Worm (Caenorhabditis elegans) whole organism, L2 larva: ENCODE measurements around the gene B0563.10.
A peak's percentile ranks its signal among the peaks of the same experiment; 100 is the strongest.

Source experiments
- C34F6.9 ChIP-seq: fragments of 150-350 bp; optimal IDR thresholded peaks from 2 replicates; lab custom pipeline; 2014; ENCODE audit warnings: missing biosample characterization, missing genetic modification characterization
- F13H6.1 ChIP-seq: sonication (generic microtip); optimal IDR thresholded peaks from 2 replicates; lab custom pipeline; 2016; ENCODE audit warnings: missing genetic modification characterization, missing compliant biosample characterization
- alr-1 ChIP-seq: fragments of 150-350 bp; optimal IDR thresholded peaks from 2 replicates; lab custom pipeline; 2014; ENCODE audit warnings: missing biosample characterization, missing genetic modification characterization
- aly-2 ChIP-seq: fragments of 150-350 bp; optimal IDR thresholded peaks from 2 replicates; lab custom pipeline; 2014; ENCODE audit warnings: missing biosample characterization, missing genetic modification characterization
- ama-1 ChIP-seq: fragments of 150-350 bp; optimal IDR thresholded peaks from 2 replicates; lab custom pipeline; 2018; ENCODE audit warnings: inconsistent platforms
- ceh-16 ChIP-seq: fragments of 150-350 bp; optimal IDR thresholded peaks from 2 replicates; lab custom pipeline; 2014; ENCODE audit warnings: missing biosample characterization, missing genetic modification characterization
- ceh-82 ChIP-seq: fragments of 150-350 bp; optimal IDR thresholded peaks from 2 replicates; lab custom pipeline; 2014; ENCODE audit warnings: missing biosample characterization, missing genetic modification characterization
- elt-1 ChIP-seq: fragments of 150-350 bp; optimal IDR thresholded peaks from 2 replicates; lab custom pipeline; 2014; ENCODE audit warnings: missing biosample characterization, missing genetic modification characterization
- elt-3 ChIP-seq: sonication (generic microtip); optimal IDR thresholded peaks from 2 replicates; lab custom pipeline; 2017; ENCODE audit warnings: missing biosample characterization, missing genetic modification characterization
- fos-1 ChIP-seq: fragments of 150-350 bp; optimal IDR thresholded peaks from 2 replicates; lab custom pipeline; 2014; ENCODE audit warnings: missing biosample characterization, missing genetic modification characterization
- gmeb-1 ChIP-seq: fragments of 150-350 bp; optimal IDR thresholded peaks from 2 replicates; lab custom pipeline; 2014; ENCODE audit warnings: missing biosample characterization, missing genetic modification characterization
- lin-11 ChIP-seq: fragments of 150-350 bp; sonication (generic microtip); optimal IDR thresholded peaks from 2 replicates; lab custom pipeline; 2014; ENCODE audit warnings: missing biosample characterization, missing genetic modification characterization, inconsistent platforms, mixed read lengths
- lsy-2 ChIP-seq, 2 experiments: fragments of 150-350 bp in 1 of 2; sonication (generic microtip) in 1 of 2; optimal IDR thresholded peaks; 2 replicates each; lab custom pipeline; 2014 to 2017; ENCODE audit warnings: missing biosample characterization in 2 of 2, missing genetic modification characterization in 2 of 2
- mab-5 ChIP-seq: fragments of 150-350 bp; optimal IDR thresholded peaks from 2 replicates; lab custom pipeline; 2014; ENCODE audit warnings: missing biosample characterization, missing genetic modification characterization
- mbf-1 ChIP-seq: sonication (generic microtip); optimal IDR thresholded peaks from 2 replicates; lab custom pipeline; 2017; ENCODE audit warnings: missing biosample characterization, missing genetic modification characterization
- mdl-1 ChIP-seq, 2 experiments: fragments of 150-350 bp in 1 of 2; sonication (generic microtip) in 1 of 2; optimal IDR thresholded peaks; 2 replicates each; lab custom pipeline; 2017; ENCODE audit warnings: missing biosample characterization in 2 of 2, missing genetic modification characterization in 2 of 2
- nhr-10 ChIP-seq: sonication (generic microtip); optimal IDR thresholded peaks from 2 replicates; lab custom pipeline; 2017; ENCODE audit warnings: missing biosample characterization, missing genetic modification characterization
- nhr-11 ChIP-seq: fragments of 150-350 bp; optimal IDR thresholded peaks from 2 replicates; lab custom pipeline; 2014; ENCODE audit warnings: missing biosample characterization, missing genetic modification characterization
- nhr-129 ChIP-seq: fragments of 150-350 bp; optimal IDR thresholded peaks from 2 replicates; lab custom pipeline; 2014; ENCODE audit warnings: missing biosample characterization, missing genetic modification characterization
- nhr-21 ChIP-seq: fragments of 150-350 bp; optimal IDR thresholded peaks from 2 replicates; lab custom pipeline; 2014; ENCODE audit warnings: missing biosample characterization, missing genetic modification characterization
- nhr-23 ChIP-seq: fragments of 150-350 bp; optimal IDR thresholded peaks from 2 replicates; lab custom pipeline; 2014; ENCODE audit warnings: missing biosample characterization, missing genetic modification reagents, missing genetic modification characterization
- nhr-237 ChIP-seq: fragments of 150-350 bp; optimal IDR thresholded peaks from 2 replicates; lab custom pipeline; 2014; ENCODE audit warnings: missing biosample characterization, missing genetic modification characterization
- nhr-25 ChIP-seq: fragments of 150-350 bp; sonication (generic microtip); optimal IDR thresholded peaks from 3 replicates; lab custom pipeline; 2014; ENCODE audit warnings: missing biosample characterization, missing genetic modification characterization
- nhr-6 ChIP-seq: fragments of 150-350 bp; optimal IDR thresholded peaks from 2 replicates; lab custom pipeline; 2014; ENCODE audit warnings: missing biosample characterization, missing genetic modification characterization
- nhr-77 ChIP-seq: fragments of 150-350 bp; optimal IDR thresholded peaks from 2 replicates; lab custom pipeline; 2014; ENCODE audit warnings: missing biosample characterization, missing genetic modification characterization
- skn-1 ChIP-seq: sonication (generic microtip); optimal IDR thresholded peaks from 2 replicates; lab custom pipeline; 2017; ENCODE audit warnings: missing biosample characterization, missing genetic modification characterization
- sma-3 ChIP-seq: sonication (generic microtip); optimal IDR thresholded peaks from 2 replicates; lab custom pipeline; 2016; ENCODE audit warnings: missing genetic modification reagents, missing genetic modification characterization, missing compliant biosample characterization
- sma-9 ChIP-seq, 2 experiments: fragments of 150-350 bp in 1 of 2; sonication (generic microtip) in 1 of 2; optimal IDR thresholded peaks; 2 replicates each; lab custom pipeline; 2014 to 2016; ENCODE audit warnings: missing genetic modification characterization in 2 of 2, mild to moderate bottlenecking in 1 of 2, missing biosample characterization in 1 of 2, missing compliant biosample characterization in 1 of 2, missing genetic modification reagents in 1 of 2, moderate library complexity in 1 of 2
- snpc-4 ChIP-seq: fragments of 150-350 bp; optimal IDR thresholded peaks from 2 replicates; lab custom pipeline; 2014; ENCODE audit warnings: missing biosample characterization, missing genetic modification characterization
- unc-39 ChIP-seq: fragments of 150-350 bp; optimal IDR thresholded peaks from 2 replicates; lab custom pipeline; 2014; ENCODE audit warnings: missing biosample characterization, missing genetic modification characterization
- unc-55 ChIP-seq: fragments of 150-350 bp; sonication (generic microtip); optimal IDR thresholded peaks from 3 replicates; lab custom pipeline; 2014; ENCODE audit warnings: missing biosample characterization, missing genetic modification reagents, missing genetic modification characterization
- ztf-1 ChIP-seq: fragments of 200-800 bp; sonication (Bioruptor generic); conservative IDR thresholded peaks from 2 replicates; pipeline ENCODE4 v1.3.6; 2022; ENCODE audit warnings: missing genetic modification characterization, missing compliant biosample characterization
- ztf-11 ChIP-seq: sonication (generic microtip); optimal IDR thresholded peaks from 2 replicates; lab custom pipeline; 2017; ENCODE audit warnings: missing biosample characterization, missing genetic modification characterization
- ztf-4 ChIP-seq: fragments of 150-350 bp; optimal IDR thresholded peaks from 2 replicates; lab custom pipeline; 2014; ENCODE audit warnings: missing biosample characterization, missing genetic modification characterization

Gene B0563.10

ce11 chrX:9150269-9150744, 16.7 kb downstream of the B0563.10 start, which contains the start of gene tmbi-4 (continued):
- TF ChIP-seq nhr-77 (tag; lab: Kevin White, UChicago): no peak
- peak; percentile 53 for TF ChIP-seq F13H6.1 (tag; lab: Kevin White, UChicago)
- no peak for TF ChIP-seq aly-2 (tag; lab: Kevin White, UChicago)
- no peak for TF ChIP-seq skn-1 (tag; lab: Kevin White, UChicago)
- TF ChIP-seq nhr-237 (tag; lab: Kevin White, UChicago): no peak
- TF ChIP-seq snpc-4: no peak
- TF ChIP-seq sma-9 (GFP tag; optimal IDR thresholded peaks at IDR 0.05; lab: Kevin White, UChicago): peak; percentile 55
- TF ChIP-seq sma-9 (tag; optimal IDR thresholded peaks at IDR 0.05; lab: Kevin White, UChicago): no peak
- TF ChIP-seq nhr-11 (tag; lab: Kevin White, UChicago): no peak
- TF ChIP-seq lin-11 (tag; lab: Kevin White, UChicago): no peak
- no peak for TF ChIP-seq unc-55
- no peak for TF ChIP-seq ceh-82 (tag; lab: Kevin White, UChicago)
- TF ChIP-seq lsy-2 (tag; optimal IDR thresholded peaks at IDR 0.05; lab: Kevin White, UChicago): peak in 1 of 2 experiments; percentile 69
- peak; percentile 71 for TF ChIP-seq C34F6.9 (tag; lab: Kevin White, UChicago)
- TF ChIP-seq nhr-6 (tag; lab: Kevin White, UChicago): no peak

- TF ChIP-seq skn-1 (tag; lab: Kevin White, UChicago) (no peak), ceh-16 (no peak), snpc-4 (no peak), sma-3 (peak; percentile 67), mab-5 (tag; lab: Kevin White, UChicago) (no peak), nhr-129 (tag; lab: Kevin White, UChicago) (peak; percentile 5), lin-11 (tag; lab: Kevin White, UChicago) (no peak), mbf-1 (no peak), nhr-237 (tag; lab: Kevin White, UChicago) (no peak), unc-55 (no peak), fos-1 (tag; lab: Kevin White, UChicago) (peak; percentile 6), sma-9 (GFP tag; optimal IDR thresholded peaks at IDR 0.05; lab: Kevin White, UChicago) (peak; percentile 64), sma-9 (tag; optimal IDR thresholded peaks at IDR 0.05; lab: Kevin White, UChicago) (no peak), ama-1 (no peak), elt-3 (no peak), lsy-2 (tag; optimal IDR thresholded peaks at IDR 0.05; lab: Kevin White, UChicago) (no peak), nhr-21 (peak; percentile 62)
Measured at ce11 chrX:9146953-9147352, 20.1 kb downstream of the B0563.10 start.

ce11 chrX:9145848-9146247, 21.2 kb downstream of the B0563.10 start, which contains the start of gene B0563.5:
Gene B0563.5, plus strand, starts transcription at chrX:9146148.
- TF ChIP-seq sma-3 (no peak), mdl-1 (tag; optimal IDR thresholded peaks at IDR 0.05; lab: Kevin White, UChicago) (no peak), nhr-129 (tag; lab: Kevin White, UChicago) (no peak), unc-39 (tag; lab: Kevin White, UChicago) (no peak), nhr-11 (tag; lab: Kevin White, UChicago) (no peak), aly-2 (tag; lab: Kevin White, UChicago) (no peak), C34F6.9 (tag; lab: Kevin White, UChicago) (no peak), sma-9 (GFP tag; optimal IDR thresholded peaks at IDR 0.05; lab: Kevin White, UChicago) (no peak), sma-9 (tag; optimal IDR thresholded peaks at IDR 0.05; lab: Kevin White, UChicago) (no peak), nhr-23 (tag; lab: Kevin White, UChicago) (no peak), fos-1 (tag; lab: Kevin White, UChicago) (no peak), ztf-11 (tag; lab: Kevin White, UChicago) (no peak), unc-55 (no peak), elt-3 (no peak), nhr-21 (no peak), mab-5 (tag; lab: Kevin White, UChicago) (no peak), nhr-10 (no peak), gmeb-1 (no peak)

ce11 chrX:9137402-9137801, 29.6 kb downstream of the B0563.10 start, which contains the start of gene B0563.6:
Gene B0563.6, plus strand, starts transcription at chrX:9137702.
- TF ChIP-seq nhr-77 (tag; lab: Kevin White, UChicago) (no peak), ceh-16 (no peak), snpc-4 (no peak), ztf-1 (GFP tag; lab: Robert Waterston, UW) (no peak), nhr-10 (no peak), nhr-6 (tag; lab: Kevin White, UChicago) (no peak), nhr-25 (tag; lab: Kevin White, UChicago) (no peak), ztf-4 (tag; lab: Kevin White, UChicago) (no peak), alr-1 (tag; lab: Kevin White, UChicago) (no peak), unc-39 (tag; lab: Kevin White, UChicago) (no peak), F13H6.1 (tag; lab: Kevin White, UChicago) (no peak), elt-1 (tag; lab: Kevin White, UChicago) (no peak), aly-2 (tag; lab: Kevin White, UChicago) (no peak), mdl-1 (tag; optimal IDR thresholded peaks at IDR 0.05; lab: Kevin White, UChicago) (no peak), sma-3 (no peak), gmeb-1 (no peak)
